Fruit fly (Drosophila melanogaster): ENCODE measurements around the gene Trxr1.

Gene Trxr1

DNA sequence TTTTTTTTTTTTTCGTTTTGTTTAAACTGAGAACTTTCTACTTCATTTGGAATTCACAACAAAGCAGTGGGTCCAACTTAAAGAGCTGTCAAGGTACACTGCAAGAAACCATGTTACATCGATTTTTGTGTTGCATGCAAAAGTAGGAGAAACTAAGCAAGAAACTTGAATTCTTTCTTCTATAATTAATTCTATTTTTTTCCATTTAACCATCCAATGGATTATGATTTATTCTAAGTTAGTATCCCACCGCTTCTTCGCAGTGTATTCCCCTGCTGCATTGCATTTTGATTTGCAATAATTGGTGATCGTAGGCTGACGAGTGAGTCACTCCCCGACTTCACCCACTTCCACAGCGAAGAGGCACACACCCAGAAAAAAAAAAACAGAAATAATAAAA, 17.6 kb downstream of the Trxr1 start:
- peak; percentile 7 for TF ChIP-seq CG6808 (GFP tag; optimal IDR thresholded peaks at IDR 0.05)
- TF ChIP-seq CG16779 (tag; optimal IDR thresholded peaks at IDR 0.05), result no peak
- TF ChIP-seq fd85E (GFP tag; optimal IDR thresholded peaks at IDR 0.05), result no peak
- TF ChIP-seq CG8632 (GFP tag; optimal IDR thresholded peaks at IDR 0.05), result peak; percentile 4
- TF ChIP-seq Hr38 (GFP tag; optimal IDR thresholded peaks at IDR 0.05), result no peak
- TF ChIP-seq CG3032 (tag; optimal IDR thresholded peaks at IDR 0.05), result peak; percentile 40
- peak; percentile 17 for TF ChIP-seq CG11762 (GFP tag; optimal IDR thresholded peaks at IDR 0.05; ENCODE audit: insufficient read depth)
- TF ChIP-seq Ets21C (GFP tag; optimal IDR thresholded peaks at IDR 0.05), result no peak
- TF ChIP-seq Blimp-1 (GFP tag; optimal IDR thresholded peaks at IDR 0.05), result no peak
- peak; percentile 33 for TF ChIP-seq Met (GFP tag; optimal IDR thresholded peaks at IDR 0.05)
- peak; percentile 5 for TF ChIP-seq dac (GFP tag; optimal IDR thresholded peaks at IDR 0.05)
- peak; percentile 63 for TF ChIP-seq CG32006 (GFP tag; optimal IDR thresholded peaks at IDR 0.05)
- peak; percentile 53 for TF ChIP-seq Lpt (GFP tag; optimal IDR thresholded peaks at IDR 0.05)
- no peak for TF ChIP-seq CG11902 (GFP tag; optimal IDR thresholded peaks at IDR 0.05)
- TF ChIP-seq Smox (GFP tag; optimal IDR thresholded peaks at IDR 0.05), result peak; percentile 3
- 0 out of 2 replicates have a peak, but pooled peaks have one; percentile 14 for TF ChIP-seq Gug (GFP tag; IDR thresholded peaks at IDR 0.05)
- no peak for TF ChIP-seq CG9139 (GFP tag; optimal IDR thresholded peaks at IDR 0.05)
- peak; percentile 32 for TF ChIP-seq CG4318 (GFP tag; optimal IDR thresholded peaks at IDR 0.05)
- TF ChIP-seq fkh (GFP tag; optimal IDR thresholded peaks at IDR 0.05), result no peak
- peak; percentile 14 for TF ChIP-seq CG34406 (GFP tag; optimal IDR thresholded peaks at IDR 0.05)
- no peak for TF ChIP-seq vri (GFP tag; optimal IDR thresholded peaks at IDR 0.05)
- peak; percentile 29 for TF ChIP-seq net (GFP tag; optimal IDR thresholded peaks at IDR 0.05)
- TF ChIP-seq CG6276 (GFP tag; optimal IDR thresholded peaks at IDR 0.05), result peak; percentile 41
- TF ChIP-seq topi (GFP tag; optimal IDR thresholded peaks at IDR 0.05), result peak; percentile 11
- TF ChIP-seq CG15336 (GFP tag; IDR thresholded peaks at IDR 0.05), result peak; percentile 70
- TF ChIP-seq salr (GFP tag; optimal IDR thresholded peaks at IDR 0.05), result peak in 1 of 2 experiments; percentile 21
- peak; percentile 42 for TF ChIP-seq CG10631 (GFP tag; optimal IDR thresholded peaks at IDR 0.05)
- peak; percentile 23 for TF ChIP-seq Sox14 (GFP tag; optimal IDR thresholded peaks at IDR 0.05)
- TF ChIP-seq cyc (GFP tag; optimal IDR thresholded peaks at IDR 0.05), result no peak
- peak; percentile 7 for TF ChIP-seq fd59A (GFP tag; optimal IDR thresholded peaks at IDR 0.05)
- no peak for TF ChIP-seq CG8319 (GFP tag; optimal IDR thresholded peaks at IDR 0.05)
- no peak for TF ChIP-seq Sox15 (GFP tag; optimal IDR thresholded peaks at IDR 0.05)
- TF ChIP-seq ss (GFP tag; optimal IDR thresholded peaks at IDR 0.05), result no peak
- peak; percentile 43 for TF ChIP-seq achi (GFP tag; optimal IDR thresholded peaks at IDR 0.05)
- peak; percentile 10 for TF ChIP-seq CG31627 (GFP tag; optimal IDR thresholded peaks at IDR 0.05)
- no peak for TF ChIP-seq Sox102F (GFP tag; optimal IDR thresholded peaks at IDR 0.05)
- peak; percentile 61 for TF ChIP-seq Hr4 (GFP tag; optimal IDR thresholded peaks at IDR 0.05)
- no peak for TF ChIP-seq CG6854 (GFP tag; optimal IDR thresholded peaks at IDR 0.05)
- TF ChIP-seq Hr39 (GFP tag; optimal IDR thresholded peaks at IDR 0.05), result peak; percentile 36
- TF ChIP-seq CG6792 (GFP tag; optimal IDR thresholded peaks at IDR 0.05), result no peak
- no peak for TF ChIP-seq esn (GFP tag; optimal IDR thresholded peaks at IDR 0.05)
- peak; percentile 49 for TF ChIP-seq pdm3 (GFP tag; optimal IDR thresholded peaks at IDR 0.05)
- TF ChIP-seq CG7368 (GFP tag; optimal IDR thresholded peaks at IDR 0.05), result no peak
- TF ChIP-seq svp (GFP tag), result peak; percentile 37
- no peak for TF ChIP-seq lz (GFP tag; optimal IDR thresholded peaks at IDR 0.05)
- peak; percentile 14 for TF ChIP-seq CG10669 (GFP tag; optimal IDR thresholded peaks at IDR 0.05)
- no peak for TF ChIP-seq spab (GFP tag; optimal IDR thresholded peaks at IDR 0.05)
- TF ChIP-seq OdsH (GFP tag; optimal IDR thresholded peaks at IDR 0.05), result peak; percentile 43
- peak; percentile 52; the same call in 2 of the 3 replicates for TF ChIP-seq CG8119 (GFP tag; IDR thresholded peaks at IDR 0.05)
- peak; percentile 74 for TF ChIP-seq eg (GFP tag; IDR thresholded peaks at IDR 0.05)
- peak; percentile 73 for TF ChIP-seq Eip78C (GFP tag)
- no peak for TF ChIP-seq CG1621 (tag; optimal IDR thresholded peaks at IDR 0.05)
- peak; percentile 45 for TF ChIP-seq CG3919 (GFP tag; optimal IDR thresholded peaks at IDR 0.05)
